Worm (Caenorhabditis elegans): ENCODE data around the gene agxt-1.

The agxt-1 gene

ce11 chrII:8820126-8820972 lies 25.0 kb upstream of the agxt-1 start (continued):
- TF ChIP-seq snpc-4 (tag; optimal IDR thresholded peaks at IDR 0.05) (no peak), nhr-237 (tag; optimal IDR thresholded peaks at IDR 0.05) (no peak), fkh-2 (tag; optimal IDR thresholded peaks at IDR 0.05) (no peak), lin-15B (tag; optimal IDR thresholded peaks at IDR 0.05) (no peak), nfya-1 (tag; optimal IDR thresholded peaks at IDR 0.05; ENCODE audit: insufficient read depth) (no peak), ztf-4 (tag; optimal IDR thresholded peaks at IDR 0.05) (peak; percentile 57), elt-1 (tag; optimal IDR thresholded peaks at IDR 0.05) (no peak), tbx-2 (tag; optimal IDR thresholded peaks at IDR 0.05) (no peak), aly-2 (tag; optimal IDR thresholded peaks at IDR 0.05) (no peak)

- TF ChIP-seq nhr-43 (tag; optimal IDR thresholded peaks at IDR 0.05; ENCODE audit: poor library complexity, severe bottlenecking): peak; percentile 48
- TF ChIP-seq nfya-1 (tag; optimal IDR thresholded peaks at IDR 0.05; ENCODE audit: insufficient read depth): peak; percentile 16
- no peak for TF ChIP-seq lin-39 (tag; optimal IDR thresholded peaks at IDR 0.05)
These were observed 24.2 kb upstream of the agxt-1 start, which contains the start of gene F46C5.1 for ce11 chrII:8821140-8821595. Gene F46C5.1 (minus strand): TSS chrII:8821190.

- TF ChIP-seq nhr-23 (tag; optimal IDR thresholded peaks at IDR 0.05): peak; percentile 77
- no peak for TF ChIP-seq nhr-77 (tag; optimal IDR thresholded peaks at IDR 0.05)
- no peak for TF ChIP-seq daf-12 (tag; optimal IDR thresholded peaks at IDR 0.05)
- TF ChIP-seq pqm-1 (tag; optimal IDR thresholded peaks at IDR 0.05): peak; percentile 13
- no peak for TF ChIP-seq ztf-4 (tag; optimal IDR thresholded peaks at IDR 0.05)
- no peak for TF ChIP-seq ceh-82 (tag; optimal IDR thresholded peaks at IDR 0.05)
- TF ChIP-seq nhr-237 (tag; optimal IDR thresholded peaks at IDR 0.05): no peak
- peak; percentile 45 for TF ChIP-seq mdl-1 (tag; optimal IDR thresholded peaks at IDR 0.05)
- no peak for TF ChIP-seq nhr-67 (tag; optimal IDR thresholded peaks at IDR 0.05)
- TF ChIP-seq jun-1 (tag; optimal IDR thresholded peaks at IDR 0.05): peak; percentile 38
- no peak for TF ChIP-seq nfya-1 (tag; optimal IDR thresholded peaks at IDR 0.05; ENCODE audit: insufficient read depth)
- no peak for TF ChIP-seq eor-1 (tag; optimal IDR thresholded peaks at IDR 0.05)
- TF ChIP-seq ceh-28 (tag; optimal IDR thresholded peaks at IDR 0.05): no peak
- TF ChIP-seq nhr-25 (tag; optimal IDR thresholded peaks at IDR 0.05): peak; percentile 63
- no peak for TF ChIP-seq tbx-2 (tag; optimal IDR thresholded peaks at IDR 0.05)
- peak; percentile 99 for TF ChIP-seq nhr-43 (tag; optimal IDR thresholded peaks at IDR 0.05; ENCODE audit: poor library complexity, severe bottlenecking)
- no peak for TF ChIP-seq nhr-11 (tag; optimal IDR thresholded peaks at IDR 0.05)
These were observed 22.7 kb upstream of the agxt-1 start for ce11 chrII:8822711-8823110.

ce11 chrII:8825769-8826168 lies 19.6 kb upstream of the agxt-1 start, which contains the start of gene nas-25:
Gene nas-25 (plus strand): TSS chrII:8826069.
- TF ChIP-seq fkh-2 (tag; optimal IDR thresholded peaks at IDR 0.05) (no peak), unc-39 (tag; optimal IDR thresholded peaks at IDR 0.05) (no peak), elt-3 (tag; optimal IDR thresholded peaks at IDR 0.05) (no peak), ztf-11 (tag; optimal IDR thresholded peaks at IDR 0.05) (no peak), lin-15B (tag; optimal IDR thresholded peaks at IDR 0.05) (no peak), ztf-4 (tag; optimal IDR thresholded peaks at IDR 0.05) (no peak), egl-5 (tag; optimal IDR thresholded peaks at IDR 0.05) (no peak), nhr-237 (tag; optimal IDR thresholded peaks at IDR 0.05) (no peak), nhr-76 (tag; optimal IDR thresholded peaks at IDR 0.05) (no peak), jun-1 (tag; optimal IDR thresholded peaks at IDR 0.05) (no peak), elt-2 (tag; optimal IDR thresholded peaks at IDR 0.05) (no peak), mdl-1 (tag; optimal IDR thresholded peaks at IDR 0.05) (no peak), ceh-9 (tag; optimal IDR thresholded peaks at IDR 0.05) (no peak), daf-12 (tag; optimal IDR thresholded peaks at IDR 0.05) (no peak)

ce11 chrII:8829189-8829588 lies 16.2 kb upstream of the agxt-1 start, which contains the start of gene F46C5.2:
Gene F46C5.2 (minus strand): TSS chrII:8829289.
- TF ChIP-seq tbx-2 (tag; optimal IDR thresholded peaks at IDR 0.05): no peak

- TF ChIP-seq fkh-2 (tag; optimal IDR thresholded peaks at IDR 0.05) (no peak), egl-5 (tag; optimal IDR thresholded peaks at IDR 0.05) (no peak), nhr-23 (tag; optimal IDR thresholded peaks at IDR 0.05) (no peak), nhr-77 (tag; optimal IDR thresholded peaks at IDR 0.05) (no peak), elt-1 (tag; optimal IDR thresholded peaks at IDR 0.05) (no peak), pha-4 (tag; optimal IDR thresholded peaks at IDR 0.05) (no peak), nhr-76 (tag; optimal IDR thresholded peaks at IDR 0.05) (no peak), nhr-43 (tag; optimal IDR thresholded peaks at IDR 0.05; ENCODE audit: poor library complexity, severe bottlenecking) (no peak), egl-27 (tag; optimal IDR thresholded peaks at IDR 0.05) (no peak)
These were observed 14.5 kb upstream of the agxt-1 start for ce11 chrII:8830917-8831316.

Measured in whole organism, L3 larva.